Fruit fly (Drosophila melanogaster) whole organism, pupa: Measurements from ENCODE around the gene Acp65Aa.
"Not testable (repeated sequence)": the region's sequence is repeated elsewhere in the genome, so short reads cannot be mapped to it uniquely, and the experiment has no call there.

Source experiments
- CG8301 ChIP-seq: fragments of 200-800 bp; sonication (Bioruptor generic); optimal IDR thresholded peaks from 2 replicates; lab custom pipeline; 2018; ENCODE audit warnings: missing biosample characterization, mild to moderate bottlenecking, missing genetic modification characterization
- Ets98B ChIP-seq: fragments of 200-800 bp; sonication (Bioruptor generic); IDR thresholded peaks from 2 replicates; pipeline ENCODE4 v1.3.6; 2022; ENCODE audit warnings: missing biosample characterization, missing genetic modification characterization
- Pif1B ChIP-seq: fragments of 200-800 bp; sonication (Bioruptor generic); optimal IDR thresholded peaks from 3 replicates; lab custom pipeline; 2016; ENCODE audit warnings: missing biosample characterization, missing genetic modification characterization
- fd96Ca ChIP-seq: fragments of 200-800 bp; sonication (Bioruptor generic); IDR thresholded peaks from 3 replicates; pipeline ENCODE4 v1.3.6; 2022; ENCODE audit warnings: missing biosample characterization, missing genetic modification characterization

DNA sequence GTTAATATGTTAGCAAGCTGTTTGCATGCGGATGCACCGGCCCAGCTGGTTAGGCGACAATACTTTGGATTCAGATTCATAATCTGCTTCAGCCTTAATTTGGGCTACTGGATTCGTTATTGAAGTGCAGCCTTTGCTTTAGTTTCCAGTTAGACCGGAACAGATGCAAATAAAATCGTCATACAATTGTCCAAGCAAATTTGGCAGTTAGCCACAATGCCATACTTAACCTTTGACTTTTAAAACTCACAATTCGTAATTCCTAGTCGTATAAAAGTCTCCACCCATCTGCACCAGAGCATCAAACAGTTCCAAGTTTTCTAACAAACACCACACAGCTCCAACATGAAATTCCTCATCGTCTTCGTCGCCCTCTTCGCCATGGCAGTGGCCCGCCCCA is 3.3 kb downstream of the Acp65Aa start, which contains the start of gene Lcp65Ab1:
- not testable (repeated sequence) for TF ChIP-seq Ets98B (GFP tag; lab: Robert Waterston, UW); CG8301 (tag; lab: Kevin White, UChicago); Pif1B (GFP tag; lab: Kevin White, UChicago); fd96Ca (GFP tag; lab: Robert Waterston, UW)
